Worm (Caenorhabditis elegans): ENCODE data around the gene C50B6.9.

ce11 chrV:13334447-13334846, 1.7 kb upstream of the C50B6.9 start:
- TF ChIP-seq ceh-19 (GFP tag; optimal IDR thresholded peaks at IDR 0.05) (no peak), elt-4 (tag; optimal IDR thresholded peaks at IDR 0.05) (no peak)

Data from whole organism, late embryonic.